Worm (Caenorhabditis elegans): ENCODE data around the gene fbxa-144.

DNA sequence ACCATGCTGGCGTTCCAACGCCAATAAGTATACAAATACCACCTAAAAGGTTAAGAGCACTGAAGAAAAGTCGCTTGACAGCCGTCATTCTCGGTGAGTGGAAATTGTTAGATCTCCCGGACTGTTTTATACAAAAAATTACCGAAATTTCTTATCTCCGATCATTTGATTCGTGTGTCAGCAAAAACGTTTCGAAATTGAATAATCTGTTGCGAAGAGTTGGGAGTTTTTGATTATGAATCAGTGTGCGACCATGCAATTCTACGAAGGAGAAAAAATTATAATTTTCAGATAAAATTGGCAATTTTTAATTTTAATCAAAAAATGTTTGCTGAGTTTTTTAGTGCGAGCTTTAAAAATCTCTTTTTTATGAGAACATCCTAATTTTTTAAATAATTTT, 6.9 kb upstream of the fbxa-144 start, which contains the start of gene clc-11:
- TF ChIP-seq fkh-10 (GFP tag; optimal IDR thresholded peaks at IDR 0.05) (no peak), unc-42 (tag; optimal IDR thresholded peaks at IDR 0.05) (no peak), elt-2 (tag; optimal IDR thresholded peaks at IDR 0.05) (no peak), pha-4 (tag; optimal IDR thresholded peaks at IDR 0.05) (no peak), hlh-13 (GFP tag; optimal IDR thresholded peaks at IDR 0.05) (no peak), fax-1 (tag; optimal IDR thresholded peaks at IDR 0.05) (no peak), ama-1 (optimal IDR thresholded peaks at IDR 0.05) (no peak), unc-55 (GFP tag; optimal IDR thresholded peaks at IDR 0.05) (no peak), K02D7.2 (tag; optimal IDR thresholded peaks at IDR 0.05) (no peak), ceh-30 (tag; optimal IDR thresholded peaks at IDR 0.05) (no peak)
